Fruit fly (Drosophila melanogaster): Measurements from ENCODE around the gene LysX.

- TF ChIP-seq CG8478 (optimal IDR thresholded peaks at IDR 0.05) (no peak), CTCF (optimal IDR thresholded peaks at IDR 0.05) (peak; percentile 49 to 53)
Observed at dm6 chr3L:1188936-1189659, 6.0 kb downstream of the LysX start, which contains the start of gene CG13912.

Data from S2 (cell line).